Fruit fly (Drosophila melanogaster) whole organism, embryonic: ENCODE measurements around the gene CG9328.
A peak's percentile ranks its signal among the peaks of the same experiment; 100 is the strongest.

Experiments used
- Bteb2 ChIP-seq: fragments of 200-800 bp; sonication (Bioruptor generic); optimal IDR thresholded peaks from 2 replicates; lab custom pipeline; 2016; ENCODE audit warnings: missing biosample characterization, missing genetic modification characterization
- CG10979 ChIP-seq: fragments of 200-800 bp; sonication (Bioruptor generic); optimal IDR thresholded peaks from 2 replicates; lab custom pipeline; 2018; ENCODE audit warnings: missing biosample characterization, mild to moderate bottlenecking, missing genetic modification characterization, moderate library complexity
- CG11093 ChIP-seq: fragments of 200-800 bp; sonication (Bioruptor generic); IDR thresholded peaks from 3 replicates; pipeline ENCODE4 v1.3.6; 2022; ENCODE audit warnings: missing biosample characterization, missing genetic modification characterization
- CG12744 ChIP-seq: fragments of 200-800 bp; sonication (Bioruptor generic); optimal IDR thresholded peaks from 2 replicates; lab custom pipeline; 2016; ENCODE audit warnings: missing biosample characterization, missing genetic modification characterization
- CG12769 ChIP-seq: fragments of 200-800 bp; sonication (Bioruptor generic); optimal IDR thresholded peaks from 2 replicates; lab custom pipeline; 2019; ENCODE audit warnings: missing biosample characterization, mild to moderate bottlenecking, missing genetic modification characterization, moderate library complexity
- CG13894 ChIP-seq: fragments of 200-800 bp; sonication (Bioruptor generic); optimal IDR thresholded peaks from 3 replicates; lab custom pipeline; 2018; ENCODE audit warnings: missing biosample characterization, mild to moderate bottlenecking, missing genetic modification characterization, moderate library complexity
- CG1647 ChIP-seq: fragments of 200-800 bp; sonication (Bioruptor generic); optimal IDR thresholded peaks from 3 replicates; lab custom pipeline; 2016; ENCODE audit warnings: missing biosample characterization, missing genetic modification characterization
- CG2712 ChIP-seq: fragments of 200-800 bp; optimal IDR thresholded peaks from 3 replicates; lab custom pipeline; 2019; ENCODE audit warnings: missing biosample characterization, mild to moderate bottlenecking, missing genetic modification characterization, moderate library complexity
- CG2889 ChIP-seq: fragments of 200-800 bp; sonication (Bioruptor generic); IDR thresholded peaks from 3 replicates; pipeline ENCODE4 v1.3.6; 2022; ENCODE audit warnings: missing biosample characterization, missing genetic modification characterization
- CG34224 ChIP-seq: fragments of 200-800 bp; sonication (Bioruptor generic); IDR thresholded peaks from 3 replicates; pipeline ENCODE4 v1.3.6; 2022; ENCODE audit warnings: missing biosample characterization, missing genetic modification characterization; ENCODE audit not compliant: partially characterized antibody
- CG4424 ChIP-seq: fragments of 200-800 bp; sonication (Bioruptor generic); optimal IDR thresholded peaks from 3 replicates; lab custom pipeline; 2016; ENCODE audit warnings: missing biosample characterization, missing genetic modification characterization
- CG4707 ChIP-seq: fragments of 200-800 bp; sonication (Bioruptor generic); optimal IDR thresholded peaks from 2 replicates; lab custom pipeline; 2018; ENCODE audit warnings: missing biosample characterization, mild to moderate bottlenecking, missing genetic modification characterization, moderate library complexity
- CG5245 ChIP-seq: fragments of 200-800 bp; sonication (Bioruptor generic); optimal IDR thresholded peaks from 3 replicates; lab custom pipeline; 2016; ENCODE audit warnings: missing biosample characterization, missing genetic modification characterization
- CG8290 ChIP-seq, 3 experiments: fragments of 200-800 bp; sonication (Bioruptor generic); optimal IDR thresholded peaks; 2 replicates each; lab custom pipeline; 2016 to 2019; ENCODE audit warnings: missing biosample characterization in 3 of 3, missing genetic modification characterization in 3 of 3, mild to moderate bottlenecking in 2 of 3, moderate library complexity in 1 of 3
- CG8359 ChIP-seq: fragments of 200-800 bp; sonication (Bioruptor generic); optimal IDR thresholded peaks from 2 replicates; lab custom pipeline; 2017; ENCODE audit warnings: missing biosample characterization, mild to moderate bottlenecking, missing genetic modification characterization, borderline replicate concordance
- CkIIα-i1 ChIP-seq: fragments of 200-800 bp; sonication (Bioruptor generic); IDR thresholded peaks from 2 replicates; pipeline ENCODE4 v1.3.6; 2022; ENCODE audit warnings: missing biosample characterization, missing genetic modification characterization
- D19A ChIP-seq: fragments of 200-800 bp; optimal IDR thresholded peaks from 3 replicates; lab custom pipeline; 2019; ENCODE audit warnings: missing biosample characterization, mild to moderate bottlenecking, missing genetic modification characterization, moderate library complexity
- Dad ChIP-seq: fragments of 200-800 bp; sonication (Bioruptor generic); optimal IDR thresholded peaks from 3 replicates; lab custom pipeline; 2016; ENCODE audit warnings: missing biosample characterization, missing genetic modification characterization
- Dp ChIP-seq: fragments of 200-800 bp; sonication (Bioruptor generic); optimal IDR thresholded peaks from 2 replicates; lab custom pipeline; 2018; ENCODE audit warnings: missing biosample characterization, mild to moderate bottlenecking, missing genetic modification characterization, moderate library complexity
- H15 ChIP-seq: fragments of 200-800 bp; sonication (Bioruptor generic); IDR thresholded peaks from 3 replicates; pipeline ENCODE4 v1.3.6; 2022; ENCODE audit warnings: missing biosample characterization, missing genetic modification characterization
- Hand ChIP-seq: fragments of 200-800 bp; sonication (Bioruptor generic); optimal IDR thresholded peaks from 2 replicates; lab custom pipeline; 2017; ENCODE audit warnings: mild to moderate bottlenecking, missing biosample characterization, missing genetic modification reagents, missing genetic modification characterization
- Hmr ChIP-seq: fragments of 200-800 bp; sonication (Bioruptor generic); optimal IDR thresholded peaks from 3 replicates; lab custom pipeline; 2017; ENCODE audit warnings: mild to moderate bottlenecking, missing biosample characterization, missing genetic modification reagents, missing genetic modification characterization
- Hsf ChIP-seq: fragments of 200-800 bp; sonication (Bioruptor generic); optimal IDR thresholded peaks from 3 replicates; lab custom pipeline; 2016; ENCODE audit warnings: missing biosample characterization, missing genetic modification characterization
- MBD-R2 ChIP-seq: fragments of 200-800 bp; sonication (Bioruptor generic); IDR thresholded peaks from 2 replicates; pipeline ENCODE4 v1.3.6; 2022; ENCODE audit warnings: missing biosample characterization, missing genetic modification characterization
- Meics ChIP-seq: fragments of 200-800 bp; sonication (Bioruptor generic); optimal IDR thresholded peaks from 2 replicates; lab custom pipeline; 2017; ENCODE audit warnings: missing biosample characterization, mild to moderate bottlenecking, missing genetic modification characterization
- Myb ChIP-seq: fragments of 200-800 bp; sonication (Bioruptor generic); optimal IDR thresholded peaks from 2 replicates; lab custom pipeline; 2016; ENCODE audit warnings: missing biosample characterization, missing genetic modification characterization
- Ptx1 ChIP-seq: fragments of 200-800 bp; sonication (Bioruptor generic); IDR thresholded peaks from 2 replicates; pipeline ENCODE4 v1.3.6; 2022; ENCODE audit warnings: missing biosample characterization, missing genetic modification characterization
- Rx ChIP-seq: fragments of 200-800 bp; sonication (Bioruptor generic); IDR thresholded peaks from 2 replicates; pipeline ENCODE4 v1.3.6; 2022; ENCODE audit warnings: missing biosample characterization, missing genetic modification characterization
- Stat92E ChIP-seq, 3 experiments: fragments of >200 bp in 2 of 3; fragments of 200-800 bp in 1 of 3; sonication (Bioruptor generic) in 1 of 3; optimal IDR thresholded peaks; 2 replicates each; lab custom pipeline; 2017 to 2019; ENCODE audit warnings: missing biosample characterization in 3 of 3, missing genetic modification characterization in 3 of 3, mild to moderate bottlenecking in 1 of 3, moderate library complexity in 1 of 3
- Vsx1 ChIP-seq: fragments of 200-800 bp; sonication (Bioruptor generic); optimal IDR thresholded peaks from 2 replicates; lab custom pipeline; 2017; ENCODE audit warnings: missing biosample characterization, mild to moderate bottlenecking, missing genetic modification characterization, missing genetic modification reagents
- cad ChIP-seq: fragments of >200 bp; optimal IDR thresholded peaks from 2 replicates; lab custom pipeline; 2017; ENCODE audit warnings: missing biosample characterization, missing genetic modification characterization
- caup ChIP-seq: fragments of 200-800 bp; sonication (Bioruptor generic); optimal IDR thresholded peaks from 3 replicates; lab custom pipeline; 2017; ENCODE audit warnings: missing biosample characterization, mild to moderate bottlenecking, missing genetic modification characterization, moderate library complexity; ENCODE audit not compliant: severe bottlenecking
- chinmo ChIP-seq: fragments of 200-800 bp; sonication (Bioruptor generic); IDR thresholded peaks from 4 replicates; pipeline ENCODE4 v1.3.6; 2022; ENCODE audit warnings: missing biosample characterization, missing genetic modification characterization; ENCODE audit not compliant: partially characterized antibody
- chm ChIP-seq: fragments of 200-800 bp; sonication (Bioruptor generic); IDR thresholded peaks from 2 replicates; pipeline ENCODE4 v1.3.6; 2022; ENCODE audit warnings: missing biosample characterization, missing genetic modification characterization
- crp ChIP-seq, 2 experiments: fragments of 200-800 bp; sonication (Bioruptor generic); optimal IDR thresholded peaks; 2 replicates in 1 of 2; 3 replicates in 1 of 2; lab custom pipeline; 2017; ENCODE audit warnings: missing biosample characterization in 2 of 2, missing genetic modification characterization in 2 of 2, mild to moderate bottlenecking in 1 of 2, moderate library complexity in 1 of 2
- hth ChIP-seq: fragments of >200 bp; optimal IDR thresholded peaks from 2 replicates; lab custom pipeline; 2017; ENCODE audit warnings: inconsistent platforms
- kni ChIP-seq: fragments of 200-800 bp; sonication (Bioruptor generic); optimal IDR thresholded peaks from 3 replicates; lab custom pipeline; 2017; ENCODE audit warnings: mild to moderate bottlenecking, missing biosample characterization, missing genetic modification reagents, missing genetic modification characterization
- lbe ChIP-seq: fragments of 200-800 bp; sonication (Bioruptor generic); optimal IDR thresholded peaks from 2 replicates; lab custom pipeline; 2016; ENCODE audit warnings: missing biosample characterization, mild to moderate bottlenecking, missing genetic modification characterization
- nerfin-2 ChIP-seq: fragments of 200-800 bp; sonication (Bioruptor generic); IDR thresholded peaks from 2 replicates; pipeline ENCODE4 v1.3.6; 2022; ENCODE audit warnings: missing biosample characterization, missing genetic modification characterization; ENCODE audit not compliant: partially characterized antibody
- sens ChIP-seq: fragments of 200-800 bp; sonication (Bioruptor generic); peaks from one replicate; lab custom pipeline; 2016; ENCODE audit warnings: missing biosample characterization, missing genetic modification characterization
- sima ChIP-seq: fragments of 200-800 bp; sonication (Bioruptor generic); optimal IDR thresholded peaks from 2 replicates; lab custom pipeline; 2016; ENCODE audit warnings: missing biosample characterization, missing genetic modification characterization
- slbo ChIP-seq: fragments of 200-800 bp; sonication (Bioruptor generic); IDR thresholded peaks from 2 replicates; pipeline ENCODE4 v1.3.6; 2022; ENCODE audit warnings: missing biosample characterization, missing genetic modification characterization
- sob ChIP-seq: fragments of 200-800 bp; sonication (Bioruptor generic); IDR thresholded peaks from 2 replicates; pipeline ENCODE4 v1.3.6; 2022; ENCODE audit warnings: missing biosample characterization, missing genetic modification characterization
- stwl ChIP-seq: fragments of 200-800 bp; sonication (Bioruptor generic); optimal IDR thresholded peaks from 3 replicates; lab custom pipeline; 2018; ENCODE audit warnings: missing biosample characterization, mild to moderate bottlenecking, missing genetic modification characterization, moderate library complexity
- unc-4 ChIP-seq: fragments of 200-800 bp; sonication (Bioruptor generic); IDR thresholded peaks from 2 replicates; pipeline ENCODE4 v1.3.6; 2022; ENCODE audit warnings: missing biosample characterization, missing genetic modification characterization; ENCODE audit not compliant: partially characterized antibody
- zen2 ChIP-seq: fragments of 200-800 bp; sonication (Bioruptor generic); IDR thresholded peaks from 3 replicates; pipeline ENCODE4 v1.3.6; 2022; ENCODE audit warnings: missing biosample characterization, missing genetic modification characterization; ENCODE audit not compliant: partially characterized antibody
- zf30C ChIP-seq: fragments of 200-800 bp; sonication (Bioruptor generic); optimal IDR thresholded peaks from 3 replicates; lab custom pipeline; 2018; ENCODE audit warnings: missing biosample characterization, mild to moderate bottlenecking, missing genetic modification characterization

Gene CG9328

DNA sequence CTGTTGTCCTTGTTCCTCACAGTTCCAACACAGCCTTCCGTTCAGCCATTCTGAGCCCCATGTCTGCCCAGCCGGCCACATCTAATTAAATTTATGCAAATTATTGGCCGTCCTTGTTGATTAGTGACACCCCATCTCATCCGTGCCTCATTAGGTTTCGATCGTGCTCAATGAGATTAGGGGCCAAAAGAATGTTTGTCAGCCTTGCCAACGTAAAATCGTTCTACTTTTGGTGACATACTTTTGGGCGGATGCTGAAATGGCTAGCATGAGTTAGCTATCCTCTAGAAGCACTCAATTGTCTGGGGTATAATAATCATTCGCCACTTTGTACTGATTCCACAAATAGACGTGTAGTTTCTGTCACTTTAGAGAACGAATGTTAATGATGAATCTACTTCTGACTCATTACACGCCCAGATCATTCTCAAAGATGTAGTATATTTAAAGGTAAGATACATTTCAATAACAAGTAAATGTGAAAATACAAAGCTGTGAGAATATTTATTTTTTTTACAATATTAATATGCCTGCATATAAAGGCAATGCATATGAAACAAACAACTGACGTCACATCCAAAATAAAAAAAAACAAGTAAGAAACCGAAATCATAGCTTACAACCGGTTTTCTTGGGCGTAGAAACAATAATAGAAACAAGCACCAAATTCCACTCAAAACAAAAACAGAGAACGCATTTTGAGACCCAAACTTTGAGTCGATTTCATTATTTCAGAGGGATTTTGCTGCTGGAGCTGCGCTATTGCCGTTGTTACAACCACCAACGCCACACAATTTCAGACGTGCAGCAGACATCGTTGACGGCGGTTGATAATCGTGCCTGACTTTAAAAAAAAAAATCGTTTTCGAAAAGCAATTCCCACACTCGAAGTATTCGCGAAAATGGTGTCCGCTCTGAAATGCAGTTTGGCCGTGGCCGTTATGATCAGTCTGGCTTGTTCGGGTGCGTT lies 61.1 kb downstream of the CG9328 start, which contains the start of gene bero (continued):
- peak; percentile 56; the same call in 1 of the 2 replicates for TF ChIP-seq chm (GFP tag; lab: Robert Waterston, UW)
- no peak for TF ChIP-seq Dp
- TF ChIP-seq Stat92E (GFP tag; optimal IDR thresholded peaks at IDR 0.05; lab: Kevin White, UChicago), result peak in 1 of 3 experiments; percentile 20
- TF ChIP-seq CG12744 (GFP tag; lab: Kevin White, UChicago), result no peak
- no peak for TF ChIP-seq CG1647 (GFP tag; lab: Kevin White, UChicago)
- peak; percentile 29 for TF ChIP-seq CG2712 (tag; lab: Kevin White, UChicago)
- TF ChIP-seq Vsx1 (GFP tag; lab: Kevin White, UChicago), result no peak
- TF ChIP-seq crp (GFP tag; optimal IDR thresholded peaks at IDR 0.05; lab: Kevin White, UChicago), result no peak
- no peak for TF ChIP-seq CG5245
- no peak for TF ChIP-seq CG8359
- no peak for TF ChIP-seq cad (GFP tag; lab: Kevin White, UChicago)
- no peak for TF ChIP-seq CG8290 (GFP tag; optimal IDR thresholded peaks at IDR 0.05; lab: Kevin White, UChicago)
- peak in 1 of 2 experiments; percentile 63 for TF ChIP-seq CG8290 (tag; optimal IDR thresholded peaks at IDR 0.05; lab: Kevin White, UChicago)
- no peak for TF ChIP-seq Ptx1
- TF ChIP-seq CG12769 (tag; lab: Kevin White, UChicago), result peak; percentile 52
- no peak for TF ChIP-seq nerfin-2 (GFP tag; lab: Robert Waterston, UW)
- no peak for TF ChIP-seq MBD-R2 (GFP tag; lab: Robert Waterston, UW)
- no peak for TF ChIP-seq H15 (GFP tag; lab: Robert Waterston, UW)
- no peak for TF ChIP-seq sima
- TF ChIP-seq Dad, result no peak
- no peak for TF ChIP-seq CG34224
- peak; percentile 84 for TF ChIP-seq sens (GFP tag; lab: Kevin White, UChicago)
- no peak for TF ChIP-seq Hmr
- no peak for TF ChIP-seq Rx (GFP tag; lab: Robert Waterston, UW)
- no peak for TF ChIP-seq lbe (GFP tag; lab: Kevin White, UChicago)
- TF ChIP-seq CG4707 (GFP tag; lab: Kevin White, UChicago), result peak; percentile 5
- TF ChIP-seq CG4424, result no peak
- TF ChIP-seq CG10979 (tag; lab: Kevin White, UChicago), result no peak
- peak; percentile 36; the same call in 1 of the 2 replicates for TF ChIP-seq slbo (GFP tag; lab: Robert Waterston, UW)
- no peak for TF ChIP-seq CG2889 (GFP tag; lab: Robert Waterston, UW)
- peak; percentile 19 for TF ChIP-seq stwl (tag; lab: Kevin White, UChicago)
- TF ChIP-seq D19A (tag; lab: Kevin White, UChicago), result peak; percentile 19
- TF ChIP-seq CkIIα-i1 (GFP tag; lab: Robert Waterston, UW), result no peak
- peak; percentile 17; the same call in 1 of the 2 replicates for TF ChIP-seq sob (GFP tag; lab: Robert Waterston, UW)
- peak; percentile 17 for TF ChIP-seq Meics (GFP tag; lab: Kevin White, UChicago)
- TF ChIP-seq caup (GFP tag; lab: Kevin White, UChicago), result no peak
- TF ChIP-seq unc-4 (GFP tag; lab: Robert Waterston, UW), result no peak
- TF ChIP-seq CG11093 (GFP tag; lab: Robert Waterston, UW), result no peak
- TF ChIP-seq Hsf (GFP tag; lab: Kevin White, UChicago), result no peak
- TF ChIP-seq Hand (GFP tag; lab: Kevin White, UChicago), result no peak
- TF ChIP-seq chinmo (GFP tag; lab: Robert Waterston, UW), result peak; percentile 76; the same call in 2 of the 4 replicates
- TF ChIP-seq Myb, result no peak
- TF ChIP-seq hth (lab: Kevin White, UChicago), result no peak
- TF ChIP-seq Bteb2, result no peak
- TF ChIP-seq kni, result peak; percentile 49
- no peak for TF ChIP-seq zen2 (GFP tag; lab: Robert Waterston, UW)
- TF ChIP-seq zf30C (GFP tag; lab: Kevin White, UChicago), result no peak
- peak; percentile 33 for TF ChIP-seq CG13894
